Fruit fly (Drosophila melanogaster) Kc167 (cell line): ENCODE data around the gene CG31957.

Experiments used
- Sin3A ChIP-seq: fragments of >200 bp; optimal IDR thresholded peaks from 2 replicates; lab custom pipeline; 2018; ENCODE audit warnings: missing external identifiers
- h ChIP-seq: fragments of >200 bp; optimal IDR thresholded peaks from 3 replicates; lab custom pipeline; 2018; ENCODE audit warnings: missing external identifiers
- insv ChIP-seq: fragments of >200 bp; optimal IDR thresholded peaks from 3 replicates; lab custom pipeline; 2018; ENCODE audit warnings: missing external identifiers
- psq ChIP-seq: fragments of >200 bp; optimal IDR thresholded peaks from 2 replicates; lab custom pipeline; 2017; ENCODE audit warnings: missing external identifiers
- ttk ChIP-seq: sonication (Bioruptor generic); optimal IDR thresholded peaks from 2 replicates; lab custom pipeline; 2017; ENCODE audit warnings: missing external identifiers

DNA sequence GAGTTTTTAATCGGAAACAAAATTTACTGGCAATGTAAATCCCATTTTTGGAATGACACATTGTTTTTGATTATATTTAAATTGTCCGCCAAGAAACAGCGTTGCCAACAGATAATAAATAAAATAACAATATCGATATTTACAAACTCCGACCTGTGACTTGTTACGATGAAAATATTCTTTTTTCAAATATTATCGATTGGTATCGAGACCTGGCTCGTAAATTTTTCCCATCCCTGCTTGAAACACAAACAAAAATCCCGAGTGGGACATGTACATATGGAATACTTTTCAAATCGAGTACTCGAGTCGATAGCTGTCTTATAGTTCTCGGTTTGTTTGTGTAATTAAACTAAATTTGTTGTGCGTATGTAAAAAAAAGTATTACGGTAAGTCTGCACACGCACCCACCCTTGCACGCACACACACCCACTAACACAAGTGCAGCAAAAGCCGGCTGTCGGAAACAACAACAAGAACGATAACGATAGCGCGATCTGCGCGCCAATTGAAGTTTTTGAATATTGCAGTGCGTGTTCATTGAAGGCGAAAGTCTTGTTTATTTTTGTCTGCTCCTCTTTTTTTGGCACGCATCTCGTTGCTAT, 9.7 kb downstream of the CG31957 start, which contains the start of gene TTLL4B:
- no peak for TF ChIP-seq psq (lab: Kevin White, UChicago)
- no peak for TF ChIP-seq h (lab: Kevin White, UChicago)
- no peak for TF ChIP-seq ttk (lab: Kevin White, UChicago)
- no peak for TF ChIP-seq insv (lab: Kevin White, UChicago)
- TF ChIP-seq Sin3A, result no peak
